Fruit fly (Drosophila melanogaster) whole organism, embryonic: Measurements from ENCODE around the gene CG15764.

Experiments
- Antp ChIP-seq: fragments of 200-800 bp; sonication (Bioruptor generic); optimal IDR thresholded peaks from 3 replicates; lab custom pipeline; 2016; ENCODE audit warnings: missing biosample characterization, missing genetic modification characterization
- CG10462 ChIP-seq: fragments of 200-800 bp; sonication (Bioruptor generic); optimal IDR thresholded peaks from 2 replicates; lab custom pipeline; 2016; ENCODE audit warnings: missing biosample characterization, missing genetic modification characterization
- CG10654 ChIP-seq: fragments of 200-800 bp; sonication (Bioruptor generic); optimal IDR thresholded peaks from 2 replicates; lab custom pipeline; 2016; ENCODE audit warnings: missing biosample characterization, missing genetic modification characterization
- CG12391 ChIP-seq: fragments of 200-800 bp; sonication (Bioruptor generic); optimal IDR thresholded peaks from 3 replicates; lab custom pipeline; 2018; ENCODE audit warnings: missing biosample characterization, mild to moderate bottlenecking, missing genetic modification characterization, moderate library complexity
- CG13123 ChIP-seq: fragments of 200-800 bp; sonication (Bioruptor generic); optimal IDR thresholded peaks from 2 replicates; lab custom pipeline; 2016; ENCODE audit warnings: missing biosample characterization, missing genetic modification characterization
- CG13287 ChIP-seq: fragments of 200-800 bp; sonication (Bioruptor generic); IDR thresholded peaks from 2 replicates; pipeline ENCODE4 v1.3.6; 2022; ENCODE audit warnings: missing biosample characterization, missing genetic modification characterization; ENCODE audit not compliant: partially characterized antibody
- CG15696 ChIP-seq: fragments of 200-800 bp; sonication (Bioruptor generic); optimal IDR thresholded peaks from 2 replicates; lab custom pipeline; 2019; ENCODE audit warnings: missing biosample characterization, mild to moderate bottlenecking, missing genetic modification characterization, moderate library complexity
- CG1603 ChIP-seq: fragments of 200-800 bp; sonication (Bioruptor generic); optimal IDR thresholded peaks from 2 replicates; lab custom pipeline; 2019; ENCODE audit warnings: missing biosample characterization, mild to moderate bottlenecking, missing genetic modification characterization, moderate library complexity
- CG3163 ChIP-seq: fragments of 200-800 bp; sonication (Bioruptor generic); optimal IDR thresholded peaks from 3 replicates; lab custom pipeline; 2016; ENCODE audit warnings: missing biosample characterization, missing genetic modification characterization
- CG32767 ChIP-seq: fragments of 200-800 bp; sonication (Bioruptor generic); IDR thresholded peaks from 2 replicates; pipeline ENCODE4 v1.3.6; 2022; ENCODE audit warnings: missing biosample characterization, missing genetic modification characterization
- CG32772 ChIP-seq: fragments of 200-800 bp; sonication (Bioruptor generic); IDR thresholded peaks from 2 replicates; pipeline ENCODE4 v1.3.6; 2022; ENCODE audit warnings: missing biosample characterization, missing genetic modification characterization
- CG42726 ChIP-seq: fragments of 200-800 bp; sonication (Bioruptor generic); IDR thresholded peaks from 2 replicates; pipeline ENCODE4 v1.3.6; 2022; ENCODE audit warnings: missing biosample characterization, missing genetic modification characterization; ENCODE audit not compliant: partially characterized antibody
- CG4617 ChIP-seq: fragments of 200-800 bp; sonication (Bioruptor generic); optimal IDR thresholded peaks from 3 replicates; lab custom pipeline; 2016; ENCODE audit warnings: missing biosample characterization, missing genetic modification characterization, borderline replicate concordance
- CG5953 ChIP-seq: fragments of 200-800 bp; sonication (Bioruptor generic); IDR thresholded peaks from 2 replicates; pipeline ENCODE4 v1.3.6; 2022; ENCODE audit warnings: missing biosample characterization, missing genetic modification characterization
- CG6175 ChIP-seq: fragments of 200-800 bp; sonication (Bioruptor generic); IDR thresholded peaks from 3 replicates; pipeline ENCODE4 v1.3.6; 2022; ENCODE audit warnings: missing biosample characterization, missing genetic modification characterization
- CG6654 ChIP-seq: fragments of 200-800 bp; sonication (Bioruptor generic); optimal IDR thresholded peaks from 2 replicates; lab custom pipeline; 2017; ENCODE audit warnings: missing biosample characterization, mild to moderate bottlenecking, missing genetic modification characterization
- CG6683 ChIP-seq: fragments of 200-800 bp; sonication (Bioruptor generic); optimal IDR thresholded peaks from 2 replicates; lab custom pipeline; 2017; ENCODE audit warnings: missing biosample characterization, mild to moderate bottlenecking, missing genetic modification characterization, missing genetic modification reagents
- CG7987 ChIP-seq: fragments of 200-800 bp; sonication (Bioruptor generic); optimal IDR thresholded peaks from 2 replicates; lab custom pipeline; 2018; ENCODE audit warnings: missing biosample characterization, mild to moderate bottlenecking, missing genetic modification characterization, moderate library complexity
- CG9609 ChIP-seq: fragments of 200-800 bp; sonication (Bioruptor generic); optimal IDR thresholded peaks from 3 replicates; lab custom pipeline; 2016; ENCODE audit warnings: missing biosample characterization, missing genetic modification characterization
- Camta ChIP-seq: fragments of 200-800 bp; sonication (Bioruptor generic); optimal IDR thresholded peaks from 2 replicates; lab custom pipeline; 2016; ENCODE audit warnings: missing biosample characterization, missing genetic modification characterization
- Dip3 ChIP-seq: fragments of 200-800 bp; sonication (Bioruptor generic); optimal IDR thresholded peaks from 3 replicates; lab custom pipeline; 2016; ENCODE audit warnings: missing biosample characterization, missing genetic modification characterization
- ERR ChIP-seq: fragments of 200-800 bp; sonication (Bioruptor generic); optimal IDR thresholded peaks from 2 replicates; lab custom pipeline; 2016; ENCODE audit warnings: missing biosample characterization, missing genetic modification characterization
- Fer1 ChIP-seq: fragments of 200-800 bp; sonication (Bioruptor generic); optimal IDR thresholded peaks from 2 replicates; lab custom pipeline; 2017; ENCODE audit warnings: missing biosample characterization, mild to moderate bottlenecking, missing genetic modification characterization
- Fer2 ChIP-seq: fragments of 200-800 bp; sonication (Bioruptor generic); optimal IDR thresholded peaks from 2 replicates; lab custom pipeline; 2018; ENCODE audit warnings: missing biosample characterization, mild to moderate bottlenecking, missing genetic modification characterization, moderate library complexity
- Hmr ChIP-seq: fragments of 200-800 bp; sonication (Bioruptor generic); optimal IDR thresholded peaks from 3 replicates; lab custom pipeline; 2017; ENCODE audit warnings: mild to moderate bottlenecking, missing biosample characterization, missing genetic modification reagents, missing genetic modification characterization
- Hsf ChIP-seq: fragments of 200-800 bp; sonication (Bioruptor generic); optimal IDR thresholded peaks from 3 replicates; lab custom pipeline; 2016; ENCODE audit warnings: missing biosample characterization, missing genetic modification characterization
- NC2α ChIP-seq: fragments of 200-800 bp; sonication (Bioruptor generic); optimal IDR thresholded peaks from 2 replicates; lab custom pipeline; 2016; ENCODE audit warnings: missing biosample characterization, missing genetic modification characterization
- NfI ChIP-seq: fragments of 200-800 bp; sonication (Bioruptor generic); optimal IDR thresholded peaks from 3 replicates; lab custom pipeline; 2018; ENCODE audit warnings: missing biosample characterization, mild to moderate bottlenecking, missing genetic modification characterization, moderate library complexity
- Ptx1 ChIP-seq: fragments of 200-800 bp; sonication (Bioruptor generic); IDR thresholded peaks from 2 replicates; pipeline ENCODE4 v1.3.6; 2022; ENCODE audit warnings: missing biosample characterization, missing genetic modification characterization
- Rfx ChIP-seq: fragments of 200-800 bp; sonication (Bioruptor generic); IDR thresholded peaks from 2 replicates; pipeline ENCODE4 v1.3.6; 2022; ENCODE audit warnings: missing biosample characterization, missing genetic modification characterization
- Sox100B ChIP-seq: fragments of 200-800 bp; sonication (Bioruptor generic); optimal IDR thresholded peaks from 3 replicates; lab custom pipeline; 2018; ENCODE audit warnings: missing biosample characterization, mild to moderate bottlenecking, missing genetic modification characterization
- Sry-β ChIP-seq: fragments of 200-800 bp; sonication (Bioruptor generic); optimal IDR thresholded peaks from 2 replicates; lab custom pipeline; 2018; ENCODE audit warnings: missing biosample characterization, mild to moderate bottlenecking, missing genetic modification characterization, moderate library complexity
- Stat92E ChIP-seq, 3 experiments: fragments of >200 bp in 2 of 3; fragments of 200-800 bp in 1 of 3; sonication (Bioruptor generic) in 1 of 3; optimal IDR thresholded peaks; 2 replicates each; lab custom pipeline; 2017 to 2019; ENCODE audit warnings: missing biosample characterization in 3 of 3, missing genetic modification characterization in 3 of 3, mild to moderate bottlenecking in 1 of 3, moderate library complexity in 1 of 3
- Tbp ChIP-seq: fragments of >200 bp; optimal IDR thresholded peaks from 2 replicates; lab custom pipeline; 2018; ENCODE audit warnings: missing biosample characterization, missing genetic modification characterization
- Vsx1 ChIP-seq: fragments of 200-800 bp; sonication (Bioruptor generic); optimal IDR thresholded peaks from 2 replicates; lab custom pipeline; 2017; ENCODE audit warnings: missing biosample characterization, mild to moderate bottlenecking, missing genetic modification characterization, missing genetic modification reagents
- aop ChIP-seq: fragments of 200-800 bp; sonication (Bioruptor generic); IDR thresholded peaks from 2 replicates; pipeline ENCODE4 v1.3.6; 2022; ENCODE audit warnings: missing biosample characterization, missing genetic modification characterization
- fd64A ChIP-seq: fragments of 200-800 bp; sonication (Bioruptor generic); optimal IDR thresholded peaks from 3 replicates; lab custom pipeline; 2018; ENCODE audit warnings: missing biosample characterization, mild to moderate bottlenecking, missing genetic modification characterization
- fru ChIP-seq: fragments of >200 bp; optimal IDR thresholded peaks from 2 replicates; lab custom pipeline; 2017
- gfzf ChIP-seq: fragments of 200-800 bp; sonication (Bioruptor generic); optimal IDR thresholded peaks from 2 replicates; lab custom pipeline; 2016; ENCODE audit warnings: missing biosample characterization, mild to moderate bottlenecking, missing genetic modification characterization, moderate library complexity
- gro ChIP-seq: fragments of 200-800 bp; sonication (Bioruptor generic); optimal IDR thresholded peaks from 2 replicates; lab custom pipeline; 2016; ENCODE audit warnings: missing biosample characterization, missing genetic modification characterization
- jigr1 ChIP-seq: fragments of 200-800 bp; sonication (Bioruptor generic); IDR thresholded peaks from 3 replicates; pipeline ENCODE4 v1.3.6; 2022; ENCODE audit warnings: missing biosample characterization, missing genetic modification characterization
- nau ChIP-seq: fragments of 200-800 bp; sonication (Bioruptor generic); optimal IDR thresholded peaks from 3 replicates; lab custom pipeline; 2017; ENCODE audit warnings: missing biosample characterization, mild to moderate bottlenecking, missing genetic modification characterization, missing genetic modification reagents
- run ChIP-seq: fragments of 200-800 bp; sonication (Bioruptor generic); optimal IDR thresholded peaks from 3 replicates; lab custom pipeline; 2018; ENCODE audit warnings: missing biosample characterization, mild to moderate bottlenecking, missing genetic modification characterization
- schlank ChIP-seq: fragments of 200-800 bp; sonication (Bioruptor generic); optimal IDR thresholded peaks from 2 replicates; lab custom pipeline; 2018; ENCODE audit warnings: missing biosample characterization, mild to moderate bottlenecking, missing genetic modification characterization
- sr ChIP-seq: fragments of 200-800 bp; sonication (Bioruptor generic); IDR thresholded peaks from 3 replicates; pipeline ENCODE4 v1.3.6; 2022; ENCODE audit warnings: missing biosample characterization, missing genetic modification characterization
- ssp ChIP-seq: fragments of 200-800 bp; sonication (Bioruptor generic); IDR thresholded peaks from 2 replicates; pipeline ENCODE4 v1.3.6; 2022; ENCODE audit warnings: missing biosample characterization, missing genetic modification characterization
- tio ChIP-seq: fragments of 200-800 bp; sonication (Bioruptor generic); optimal IDR thresholded peaks from 2 replicates; lab custom pipeline; 2017; ENCODE audit warnings: missing biosample characterization, missing genetic modification characterization, inconsistent platforms
- trh ChIP-seq: fragments of 200-800 bp; sonication (Bioruptor generic); optimal IDR thresholded peaks from 2 replicates; lab custom pipeline; 2016; ENCODE audit warnings: missing biosample characterization, missing genetic modification characterization
- unc-4 ChIP-seq: fragments of 200-800 bp; sonication (Bioruptor generic); IDR thresholded peaks from 2 replicates; pipeline ENCODE4 v1.3.6; 2022; ENCODE audit warnings: missing biosample characterization, missing genetic modification characterization; ENCODE audit not compliant: partially characterized antibody

CG15764 gene

DNA sequence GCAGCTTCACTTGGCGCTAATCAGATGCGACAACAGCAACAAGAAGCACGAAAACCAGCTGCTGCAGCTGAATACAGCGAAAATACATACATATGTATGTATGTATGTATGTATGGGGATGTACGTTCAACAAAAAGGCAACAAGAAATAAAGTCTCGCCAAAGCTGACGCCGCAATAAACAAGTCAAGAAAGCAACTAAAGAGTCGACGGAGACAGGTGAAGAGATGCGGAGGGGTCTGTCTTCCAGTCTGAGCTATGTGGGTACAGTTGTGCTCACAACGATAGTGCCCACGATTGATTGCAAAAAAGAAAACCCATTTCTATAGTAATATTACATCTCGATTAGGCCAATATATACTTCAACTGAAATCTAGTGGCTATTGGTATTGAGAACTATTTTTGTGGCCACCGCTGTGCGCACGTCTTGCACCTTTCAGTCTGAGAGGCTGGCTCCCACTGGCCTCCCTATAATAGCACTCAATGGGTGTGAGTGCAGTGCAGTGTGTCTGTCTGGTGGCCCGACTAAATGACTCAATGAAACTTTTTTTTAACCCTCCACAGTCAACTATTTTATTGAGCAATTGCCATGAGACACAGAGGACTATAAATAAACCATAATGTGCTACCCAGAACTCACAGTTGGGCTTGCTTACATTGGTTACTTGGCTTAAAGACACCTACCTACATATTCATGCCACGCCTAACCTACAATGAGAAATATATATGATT lies 27.1 kb downstream of the CG15764 start (continued):
- TF ChIP-seq schlank (tag; lab: Kevin White, UChicago) = peak; percentile 28
- TF ChIP-seq CG5953 (GFP tag; lab: Robert Waterston, UW) = peak; percentile 91
- peak; percentile 71; the same call in 2 of the 3 replicates for TF ChIP-seq CG6175 (GFP tag; lab: Robert Waterston, UW)
- TF ChIP-seq Antp (GFP tag; lab: Kevin White, UChicago) = peak; percentile 91
- TF ChIP-seq Dip3 (GFP tag; lab: Kevin White, UChicago) = peak; percentile 70
- TF ChIP-seq Fer1 (GFP tag; lab: Kevin White, UChicago) = peak; percentile 84
- TF ChIP-seq CG13123 (GFP tag; lab: Kevin White, UChicago) = peak; percentile 83
- TF ChIP-seq CG7987 (GFP tag; lab: Kevin White, UChicago) = peak; percentile 58
- TF ChIP-seq CG32772 (GFP tag; lab: Robert Waterston, UW) = peak; percentile 93
- peak; percentile 86 for TF ChIP-seq CG10654 (GFP tag; lab: Kevin White, UChicago)
- no peak for TF ChIP-seq unc-4 (GFP tag; lab: Robert Waterston, UW)
- TF ChIP-seq trh = peak; percentile 57
- peak; percentile 81 for TF ChIP-seq CG10462 (GFP tag; lab: Kevin White, UChicago)
- peak; percentile 69 for TF ChIP-seq CG4617 (GFP tag; lab: Kevin White, UChicago)
- peak in 1 of 3 experiments; percentile 59 for TF ChIP-seq Stat92E (GFP tag; optimal IDR thresholded peaks at IDR 0.05; lab: Kevin White, UChicago)
- TF ChIP-seq fd64A (GFP tag; lab: Kevin White, UChicago) = peak; percentile 84
- TF ChIP-seq Fer2 (tag; lab: Kevin White, UChicago) = peak; percentile 41
- TF ChIP-seq NC2α = peak; percentile 78
- peak; percentile 83 for TF ChIP-seq Rfx (GFP tag; lab: Robert Waterston, UW)
- TF ChIP-seq aop (GFP tag; lab: Robert Waterston, UW) = peak; percentile 81; the same call in 1 of the 2 replicates
- TF ChIP-seq gfzf (GFP tag; lab: Kevin White, UChicago) = peak; percentile 5
- peak; percentile 83 for TF ChIP-seq Sox100B (GFP tag; lab: Kevin White, UChicago)
- peak; percentile 84 for TF ChIP-seq sr (GFP tag; lab: Robert Waterston, UW)
- TF ChIP-seq CG6654 (GFP tag; lab: Kevin White, UChicago) = peak; percentile 76
- TF ChIP-seq CG15696 (tag; lab: Kevin White, UChicago) = peak; percentile 15
- TF ChIP-seq Camta (GFP tag; lab: Kevin White, UChicago) = peak; percentile 87
- peak; percentile 84 for TF ChIP-seq CG32767 (GFP tag; lab: Robert Waterston, UW)
- TF ChIP-seq tio (GFP tag; lab: Kevin White, UChicago) = peak; percentile 81
- peak; percentile 87 for TF ChIP-seq NfI (GFP tag; lab: Kevin White, UChicago)
- peak; percentile 57 for TF ChIP-seq CG6683 (GFP tag; lab: Kevin White, UChicago)
- TF ChIP-seq Sry-β (GFP tag; lab: Kevin White, UChicago) = peak; percentile 32
- TF ChIP-seq Vsx1 = peak; percentile 47
- peak; percentile 88 for TF ChIP-seq CG12391 (tag; lab: Kevin White, UChicago)
- TF ChIP-seq CG42726 (GFP tag; lab: Robert Waterston, UW) = no peak
- TF ChIP-seq CG9609 (GFP tag; lab: Kevin White, UChicago) = peak; percentile 82
- peak; percentile 86 for TF ChIP-seq jigr1 (GFP tag; lab: Robert Waterston, UW)
- TF ChIP-seq run (tag; lab: Kevin White, UChicago) = peak; percentile 70
- TF ChIP-seq ssp = peak; percentile 83
- no peak for TF ChIP-seq Tbp (GFP tag; lab: Kevin White, UChicago)
- TF ChIP-seq CG1603 (tag; lab: Kevin White, UChicago) = peak; percentile 96
- peak; percentile 67 for TF ChIP-seq CG3163
- peak; percentile 81 for TF ChIP-seq ERR (GFP tag; lab: Kevin White, UChicago)
- peak; percentile 87 for TF ChIP-seq Hsf (GFP tag; lab: Kevin White, UChicago)
- peak; percentile 52 for TF ChIP-seq gro (GFP tag; lab: Kevin White, UChicago)
- TF ChIP-seq Hmr = peak; percentile 82
- TF ChIP-seq nau (GFP tag; lab: Kevin White, UChicago) = peak; percentile 85
- TF ChIP-seq CG13287 (GFP tag; lab: Robert Waterston, UW) = no peak
- peak; percentile 92 for TF ChIP-seq Ptx1 (GFP tag; lab: Robert Waterston, UW)
- TF ChIP-seq fru (lab: Kevin White, UChicago) = no peak
